Worm (Caenorhabditis elegans): ENCODE measurements around the gene sdz-33.

The sdz-33 gene

ce11 chrIII:11915666-11916065 lies 8.4 kb downstream of the sdz-33 start, which contains the start of the genes ndab-1 and npp-16:
Gene ndab-1, minus strand, starts transcription at chrIII:11915712.
Gene npp-16, plus strand, starts transcription at chrIII:11915928.
- TF ChIP-seq lin-15B (tag; optimal IDR thresholded peaks at IDR 0.05) = peak; percentile 33
- no peak for TF ChIP-seq nhr-12 (tag; optimal IDR thresholded peaks at IDR 0.05)
- peak; percentile 54 for TF ChIP-seq nfya-1 (tag; optimal IDR thresholded peaks at IDR 0.05; ENCODE audit: insufficient read depth)
- peak; percentile 6 for TF ChIP-seq pha-4 (tag; optimal IDR thresholded peaks at IDR 0.05)
- TF ChIP-seq hmg-11 (tag; optimal IDR thresholded peaks at IDR 0.05) = peak; percentile 24
- no peak for TF ChIP-seq nhr-237 (tag; optimal IDR thresholded peaks at IDR 0.05)

- TF ChIP-seq mml-1 (tag; optimal IDR thresholded peaks at IDR 0.05) (no peak), egl-27 (tag; optimal IDR thresholded peaks at IDR 0.05) (no peak), R02D3.7 (tag; optimal IDR thresholded peaks at IDR 0.05) (no peak), fos-1 (tag; optimal IDR thresholded peaks at IDR 0.05) (no peak), snpc-4 (tag; optimal IDR thresholded peaks at IDR 0.05) (no peak), ztf-11 (tag; optimal IDR thresholded peaks at IDR 0.05) (no peak), sea-2 (GFP tag; optimal IDR thresholded peaks at IDR 0.05) (no peak), nhr-67 (tag; optimal IDR thresholded peaks at IDR 0.05) (no peak), skn-1 (tag; optimal IDR thresholded peaks at IDR 0.05) (no peak), ceh-82 (tag; optimal IDR thresholded peaks at IDR 0.05) (no peak)
Measured at ce11 chrIII:11916260-11916659, 9.0 kb downstream of the sdz-33 start.

- TF ChIP-seq skn-1 (tag; optimal IDR thresholded peaks at IDR 0.05) (no peak), nhr-12 (tag; optimal IDR thresholded peaks at IDR 0.05) (no peak), elt-2 (tag; optimal IDR thresholded peaks at IDR 0.05) (no peak), egl-5 (tag; optimal IDR thresholded peaks at IDR 0.05) (no peak), egl-27 (tag; optimal IDR thresholded peaks at IDR 0.05) (no peak), ceh-9 (tag; optimal IDR thresholded peaks at IDR 0.05) (no peak), tbx-2 (tag; optimal IDR thresholded peaks at IDR 0.05) (no peak), ceh-82 (tag; optimal IDR thresholded peaks at IDR 0.05) (no peak), lin-15B (tag; optimal IDR thresholded peaks at IDR 0.05) (no peak), eor-1 (tag; optimal IDR thresholded peaks at IDR 0.05) (no peak), elt-3 (tag; optimal IDR thresholded peaks at IDR 0.05) (no peak), nhr-11 (tag; optimal IDR thresholded peaks at IDR 0.05) (no peak), nhr-76 (tag; optimal IDR thresholded peaks at IDR 0.05) (no peak), ceh-16 (tag; optimal IDR thresholded peaks at IDR 0.05) (no peak), daf-12 (tag; optimal IDR thresholded peaks at IDR 0.05) (no peak)
Measured at ce11 chrIII:11917090-11917489, 9.8 kb downstream of the sdz-33 start.

- TF ChIP-seq fkh-2 (tag; optimal IDR thresholded peaks at IDR 0.05) (no peak), ztf-4 (tag; optimal IDR thresholded peaks at IDR 0.05) (no peak), skn-1 (tag; optimal IDR thresholded peaks at IDR 0.05) (no peak), lsy-12 (tag; optimal IDR thresholded peaks at IDR 0.05) (no peak), elt-1 (tag; optimal IDR thresholded peaks at IDR 0.05) (no peak), fos-1 (tag; optimal IDR thresholded peaks at IDR 0.05) (no peak), egl-27 (tag; optimal IDR thresholded peaks at IDR 0.05) (no peak)
Measured at ce11 chrIII:11917525-11917924, 10.2 kb downstream of the sdz-33 start.

- no peak for TF ChIP-seq ZK546.5 (tag; optimal IDR thresholded peaks at IDR 0.05)
- TF ChIP-seq egl-27 (tag; optimal IDR thresholded peaks at IDR 0.05) = no peak
- TF ChIP-seq sea-2 (GFP tag; optimal IDR thresholded peaks at IDR 0.05) = no peak
- peak; percentile 23 for TF ChIP-seq elt-2 (tag; optimal IDR thresholded peaks at IDR 0.05)
- no peak for TF ChIP-seq zag-1 (tag; optimal IDR thresholded peaks at IDR 0.05)
- no peak for TF ChIP-seq nhr-11 (tag; optimal IDR thresholded peaks at IDR 0.05)
- no peak for TF ChIP-seq lin-39 (tag; optimal IDR thresholded peaks at IDR 0.05)
- no peak for TF ChIP-seq fos-1 (tag; optimal IDR thresholded peaks at IDR 0.05)
- no peak for TF ChIP-seq unc-39 (tag; optimal IDR thresholded peaks at IDR 0.05)
- peak; percentile 56 for TF ChIP-seq nhr-43 (tag; optimal IDR thresholded peaks at IDR 0.05; ENCODE audit: poor library complexity, severe bottlenecking)
- peak; percentile 50 for TF ChIP-seq hmg-11 (tag; optimal IDR thresholded peaks at IDR 0.05)
- TF ChIP-seq lin-15B (tag; optimal IDR thresholded peaks at IDR 0.05) = no peak
- no peak for TF ChIP-seq elt-3 (tag; optimal IDR thresholded peaks at IDR 0.05)
- no peak for TF ChIP-seq nhr-67 (tag; optimal IDR thresholded peaks at IDR 0.05)
- TF ChIP-seq ceh-82 (tag; optimal IDR thresholded peaks at IDR 0.05) = no peak
- no peak for TF ChIP-seq daf-12 (tag; optimal IDR thresholded peaks at IDR 0.05)
- TF ChIP-seq eor-1 (tag; optimal IDR thresholded peaks at IDR 0.05) = no peak
- TF ChIP-seq pha-4 (tag; optimal IDR thresholded peaks at IDR 0.05) = peak; percentile 32
- no peak for TF ChIP-seq fkh-2 (tag; optimal IDR thresholded peaks at IDR 0.05)
- TF ChIP-seq snpc-4 (tag; optimal IDR thresholded peaks at IDR 0.05) = no peak
- TF ChIP-seq nhr-237 (tag; optimal IDR thresholded peaks at IDR 0.05) = no peak
- no peak for TF ChIP-seq fkh-10 (GFP tag; optimal IDR thresholded peaks at IDR 0.05)
- no peak for TF ChIP-seq nhr-12 (tag; optimal IDR thresholded peaks at IDR 0.05)
- no peak for TF ChIP-seq elt-1 (tag; optimal IDR thresholded peaks at IDR 0.05)
- TF ChIP-seq ztf-11 (tag; optimal IDR thresholded peaks at IDR 0.05) = no peak
- TF ChIP-seq egl-5 (tag; optimal IDR thresholded peaks at IDR 0.05) = no peak
- TF ChIP-seq nhr-76 (tag; optimal IDR thresholded peaks at IDR 0.05) = no peak
- TF ChIP-seq ama-1 (optimal IDR thresholded peaks at IDR 0.05) = peak; percentile 1
- TF ChIP-seq aly-2 (tag; optimal IDR thresholded peaks at IDR 0.05) = no peak
- TF ChIP-seq nhr-25 (tag; optimal IDR thresholded peaks at IDR 0.05) = no peak
- no peak for TF ChIP-seq lsy-12 (tag; optimal IDR thresholded peaks at IDR 0.05)
- TF ChIP-seq ztf-4 (tag; optimal IDR thresholded peaks at IDR 0.05) = no peak
- TF ChIP-seq nhr-23 (tag; optimal IDR thresholded peaks at IDR 0.05) = no peak
- no peak for TF ChIP-seq pqm-1 (tag; optimal IDR thresholded peaks at IDR 0.05)
- no peak for TF ChIP-seq mdl-1 (tag; optimal IDR thresholded peaks at IDR 0.05)
Measured at ce11 chrIII:11918247-11918769, 11.0 kb downstream of the sdz-33 start, which contains the start of gene znf-593. Gene znf-593, minus strand, starts transcription at chrIII:11918719.
